Worm (Caenorhabditis elegans) whole organism, L4 larva: ENCODE results near the gene B0563.1.

Experiments used
- D1046.2 ChIP-seq: fragments of 200-800 bp; sonication (Bioruptor generic); IDR thresholded peaks from 2 replicates; pipeline ENCODE4 v1.3.6; 2022; ENCODE audit warnings: missing genetic modification characterization, missing compliant biosample characterization
- F10B5.3 ChIP-seq: sonication (generic microtip); optimal IDR thresholded peaks from 2 replicates; lab custom pipeline; 2016; ENCODE audit warnings: mild to moderate bottlenecking, missing genetic modification characterization, missing compliant biosample characterization
- F26F4.8 ChIP-seq: fragments of 200-800 bp; sonication (Bioruptor generic); conservative IDR thresholded peaks from 2 replicates; pipeline ENCODE4 v1.3.6; 2022; ENCODE audit warnings: missing genetic modification characterization, missing compliant biosample characterization
- T26A8.4 ChIP-seq: fragments of 200-800 bp; sonication (Bioruptor generic); IDR thresholded peaks from 2 replicates; pipeline ENCODE4 v1.3.6; 2022; ENCODE audit warnings: missing genetic modification characterization, missing compliant biosample characterization
- aha-1 ChIP-seq: fragments of 150-350 bp; peaks from one replicate; lab custom pipeline; 2014; ENCODE audit warnings: missing biosample characterization, missing genetic modification characterization
- ceh-20 ChIP-seq: fragments of 200-800 bp; sonication (Bioruptor generic); IDR thresholded peaks from 2 replicates; pipeline ENCODE4 v1.3.6; 2022; ENCODE audit warnings: missing genetic modification reagents, missing genetic modification characterization, missing compliant biosample characterization
- ceh-28 ChIP-seq: fragments of 150-350 bp; optimal IDR thresholded peaks from 2 replicates; lab custom pipeline; 2014; ENCODE audit warnings: missing biosample characterization, missing genetic modification reagents, missing genetic modification characterization
- ceh-62 ChIP-seq: sonication (generic microtip); optimal IDR thresholded peaks from 2 replicates; lab custom pipeline; 2017; ENCODE audit warnings: missing biosample characterization, missing genetic modification characterization
- cey-2 ChIP-seq: sonication (generic microtip); optimal IDR thresholded peaks from 3 replicates; lab custom pipeline; 2017; ENCODE audit warnings: missing genetic modification characterization, mild to moderate bottlenecking, missing compliant biosample characterization, antibody characterized with exemption, borderline replicate concordance; ENCODE audit not compliant: insufficient read depth
- dmd-6 ChIP-seq: fragments of 200-800 bp; sonication (Bioruptor generic); IDR thresholded peaks from 2 replicates; pipeline ENCODE4 v1.3.6; 2022; ENCODE audit warnings: missing genetic modification reagents, missing genetic modification characterization, missing compliant biosample characterization
- dve-1 ChIP-seq: sonication (generic microtip); optimal IDR thresholded peaks from 2 replicates; lab custom pipeline; 2017; ENCODE audit warnings: antibody characterized with exemption, mild to moderate bottlenecking, missing genetic modification characterization, missing compliant biosample characterization; ENCODE audit not compliant: insufficient read depth
- hlh-11 ChIP-seq: fragments of 200-800 bp; sonication (Bioruptor generic); optimal IDR thresholded peaks from 2 replicates; lab custom pipeline; 2018; ENCODE audit warnings: mild to moderate bottlenecking, missing genetic modification characterization, missing compliant biosample characterization
- hlh-30 ChIP-seq: sonication (generic microtip); optimal IDR thresholded peaks from 2 replicates; lab custom pipeline; 2017; ENCODE audit warnings: antibody characterized with exemption, mild to moderate bottlenecking, missing genetic modification characterization, missing compliant biosample characterization; ENCODE audit not compliant: insufficient read depth
- hmg-1.1 ChIP-seq: fragments of 200-800 bp; sonication (Bioruptor generic); IDR thresholded peaks from 2 replicates; pipeline ENCODE4 v1.3.6; 2022; ENCODE audit warnings: missing genetic modification reagents, missing genetic modification characterization, missing compliant biosample characterization
- lin-1 ChIP-seq: fragments of 200-800 bp; sonication (Bioruptor generic); IDR thresholded peaks from 2 replicates; pipeline ENCODE4 v1.3.6; 2022; ENCODE audit warnings: missing genetic modification reagents, missing genetic modification characterization, missing compliant biosample characterization
- lsy-2 ChIP-seq, 2 experiments: fragments of 150-350 bp in 1 of 2; sonication (generic microtip) in 1 of 2; optimal IDR thresholded peaks; 2 replicates each; lab custom pipeline; 2014 to 2017; ENCODE audit warnings: missing biosample characterization in 2 of 2, missing genetic modification characterization in 2 of 2
- mdl-1 ChIP-seq, 2 experiments: fragments of 150-350 bp in 1 of 2; sonication (generic microtip) in 1 of 2; optimal IDR thresholded peaks; 2 replicates each; lab custom pipeline; 2014 to 2017; ENCODE audit warnings: missing biosample characterization in 2 of 2, missing genetic modification characterization in 2 of 2
- mdt-29 ChIP-seq: fragments of 200-800 bp; sonication (Bioruptor generic); IDR thresholded peaks from 2 replicates; pipeline ENCODE4 v1.3.6; 2022; ENCODE audit warnings: missing genetic modification reagents, missing genetic modification characterization, missing compliant biosample characterization
- mxl-3 ChIP-seq: fragments of 200-800 bp; sonication (Bioruptor generic); optimal IDR thresholded peaks from 2 replicates; lab custom pipeline; 2018; ENCODE audit warnings: mild to moderate bottlenecking, missing genetic modification characterization, missing compliant biosample characterization
- nhr-10 ChIP-seq: fragments of 150-350 bp; optimal IDR thresholded peaks from 2 replicates; lab custom pipeline; 2014; ENCODE audit warnings: missing biosample characterization, missing genetic modification characterization
- nhr-111 ChIP-seq: fragments of 200-800 bp; sonication (Bioruptor generic); optimal IDR thresholded peaks from 2 replicates; lab custom pipeline; 2018; ENCODE audit warnings: mild to moderate bottlenecking, missing genetic modification characterization, missing compliant biosample characterization
- nhr-28 ChIP-seq: fragments of 150-350 bp; optimal IDR thresholded peaks from 2 replicates; lab custom pipeline; 2014; ENCODE audit warnings: missing biosample characterization, missing genetic modification characterization
- nhr-41 ChIP-seq: fragments of 200-800 bp; sonication (Bioruptor generic); IDR thresholded peaks from 2 replicates; pipeline ENCODE4 v1.3.6; 2022; ENCODE audit warnings: missing genetic modification reagents, missing genetic modification characterization, missing compliant biosample characterization
- nhr-48 ChIP-seq: sonication (generic microtip); optimal IDR thresholded peaks from 2 replicates; lab custom pipeline; 2016; ENCODE audit warnings: mild to moderate bottlenecking, missing genetic modification characterization, missing compliant biosample characterization
- nhr-6 ChIP-seq: fragments of 150-350 bp; optimal IDR thresholded peaks from 2 replicates; lab custom pipeline; 2014; ENCODE audit warnings: missing biosample characterization, missing genetic modification characterization
- nhr-77 ChIP-seq: fragments of 150-350 bp; optimal IDR thresholded peaks from 2 replicates; lab custom pipeline; 2014; ENCODE audit warnings: missing biosample characterization, missing genetic modification characterization
- pha-4 ChIP-seq, 2 experiments: fragments of 150-350 bp in 1 of 2; fragments of 200-800 bp in 1 of 2; sonication (Bioruptor generic) in 1 of 2; IDR thresholded peaks in 1 of 2; optimal IDR thresholded peaks in 1 of 2; 2 replicates each; pipeline versions ENCODE4 v1.3.6 to Lab custom; 2014 to 2022; ENCODE audit warnings: missing genetic modification characterization in 2 of 2, missing genetic modification reagents in 2 of 2, missing biosample characterization in 1 of 2, missing compliant biosample characterization in 1 of 2
- php-3 ChIP-seq: fragments of 200-800 bp; sonication (Bioruptor generic); IDR thresholded peaks from 2 replicates; pipeline ENCODE4 v1.3.6; 2022; ENCODE audit warnings: missing genetic modification reagents, missing genetic modification characterization, missing compliant biosample characterization
- set-16 ChIP-seq: fragments of 200-800 bp; sonication (Bioruptor generic); IDR thresholded peaks from 2 replicates; pipeline ENCODE4 v1.3.6; 2022; ENCODE audit warnings: missing genetic modification reagents, missing genetic modification characterization, missing compliant biosample characterization
- tra-1 ChIP-seq: fragments of 200-800 bp; sonication (Bioruptor generic); IDR thresholded peaks from 2 replicates; pipeline ENCODE4 v1.3.6; 2022; ENCODE audit warnings: missing genetic modification reagents, missing genetic modification characterization, missing compliant biosample characterization
- unc-130 ChIP-seq: sonication (generic microtip); optimal IDR thresholded peaks from 2 replicates; lab custom pipeline; 2016; ENCODE audit warnings: missing genetic modification reagents, missing genetic modification characterization, missing compliant biosample characterization
- unc-62 ChIP-seq, 3 experiments: fragments of 150-350 bp in 1 of 3; sonication (generic microtip); optimal IDR thresholded peaks in 2 of 3; peaks in 1 of 3; 1 replicate in 1 of 3; 2 replicates in 2 of 3; lab custom pipeline; 2014 to 2017; ENCODE audit warnings: missing biosample characterization in 3 of 3, missing genetic modification characterization in 3 of 3, missing genetic modification reagents in 3 of 3, missing genotype in 1 of 3
- zfp-2 ChIP-seq: sonication (generic microtip); optimal IDR thresholded peaks from 2 replicates; lab custom pipeline; 2016; ENCODE audit warnings: mild to moderate bottlenecking, missing genetic modification characterization, missing compliant biosample characterization
- zip-2 ChIP-seq: fragments of 150-350 bp; optimal IDR thresholded peaks from 2 replicates; lab custom pipeline; 2014; ENCODE audit warnings: missing biosample characterization, missing genetic modification characterization
- ztf-11 ChIP-seq: fragments of 150-350 bp; optimal IDR thresholded peaks from 2 replicates; lab custom pipeline; 2014; ENCODE audit warnings: missing biosample characterization, missing genetic modification characterization

B0563.1 gene

DNA sequence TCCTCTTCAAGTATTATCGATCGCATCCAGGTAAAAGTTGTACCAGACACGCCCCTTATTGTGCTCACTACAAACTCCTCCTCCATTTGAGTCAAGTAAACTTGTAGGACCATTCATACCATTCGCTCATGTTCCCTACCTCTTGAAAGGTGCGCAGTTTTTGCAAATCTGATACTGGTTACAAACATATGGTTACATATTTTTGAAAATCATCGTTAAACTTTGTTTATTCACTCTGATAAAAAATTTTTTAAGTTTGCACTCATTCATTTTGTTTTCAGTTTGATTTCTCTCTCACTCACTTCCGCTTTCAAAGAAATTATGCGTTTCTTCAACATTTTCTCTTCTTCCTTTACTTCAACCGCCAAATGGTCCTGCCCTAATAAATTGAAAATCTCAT, at the start of gene B0563.1:
Gene B0563.1, plus strand, starts transcription at position 301 of the 400 bp plus-strand sequence.
- TF ChIP-seq unc-130 (GFP tag; lab: Kevin White, UChicago) (no peak), nhr-77 (tag; lab: Kevin White, UChicago) (no peak), hmg-1.1 (GFP tag; lab: Robert Waterston, UW) (no peak), F10B5.3 (tag; lab: Kevin White, UChicago) (no peak), hlh-30 (no peak)

DNA sequence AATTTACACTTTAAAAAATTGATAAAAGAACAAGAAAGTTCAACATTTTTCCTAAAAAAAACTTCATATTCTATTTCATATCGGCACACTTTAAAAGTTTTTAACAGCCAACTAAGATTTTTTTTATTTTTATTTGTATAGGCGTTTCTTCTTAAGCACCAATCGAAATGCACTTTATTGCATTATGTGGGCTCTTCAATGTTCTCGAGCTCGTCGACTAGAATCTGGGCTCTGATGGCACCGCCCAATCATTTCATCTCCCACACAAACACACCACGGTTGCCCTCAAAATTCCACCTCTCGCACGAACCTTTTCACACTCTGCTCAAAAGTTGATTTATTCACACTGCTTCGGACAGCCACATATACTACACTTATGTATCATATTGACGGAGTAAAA, 33.9 kb upstream of the B0563.1 start, which contains the start of gene B0563.6:
Gene B0563.6, plus strand, starts transcription at position 301 of the 400 bp plus-strand sequence.
- TF ChIP-seq pha-4 (GFP tag; IDR thresholded peaks at IDR 0.05; lab: Robert Waterston, UW): no peak
- no peak for TF ChIP-seq pha-4 (tag; optimal IDR thresholded peaks at IDR 0.05; lab: Kevin White, UChicago)
- no peak for TF ChIP-seq zfp-2 (tag; lab: Kevin White, UChicago)
- no peak for TF ChIP-seq php-3 (GFP tag; lab: Robert Waterston, UW)
- TF ChIP-seq nhr-6 (tag; lab: Kevin White, UChicago): no peak
- TF ChIP-seq T26A8.4 (GFP tag; lab: Robert Waterston, UW): no peak
- TF ChIP-seq mdt-29 (GFP tag; lab: Robert Waterston, UW): no peak
- no peak for TF ChIP-seq nhr-41
- TF ChIP-seq nhr-28 (tag; lab: Kevin White, UChicago): no peak
- no peak for TF ChIP-seq nhr-10

DNA sequence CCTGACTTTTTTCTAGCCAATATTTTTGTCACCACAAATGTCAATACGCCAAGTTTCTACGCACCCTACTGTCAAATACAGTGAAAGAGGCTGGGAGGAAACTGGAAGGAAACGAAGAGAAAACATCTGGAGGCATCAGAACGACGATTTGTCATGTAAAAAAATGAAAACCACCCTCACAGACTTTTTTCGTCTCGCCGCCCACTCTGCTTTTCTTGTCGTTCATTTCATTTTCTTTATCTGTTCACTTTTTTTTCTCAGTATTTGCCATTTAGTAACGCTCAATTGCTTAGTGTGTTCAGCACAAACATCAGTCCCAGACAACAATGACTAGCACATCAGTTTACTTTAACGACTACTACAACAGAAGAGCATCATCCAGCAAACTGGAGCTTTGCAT, 25.5 kb upstream of the B0563.1 start, which contains the start of gene B0563.5:
Gene B0563.5, plus strand, starts transcription at position 301 of the 400 bp plus-strand sequence.
- no peak for TF ChIP-seq zip-2 (tag; lab: Kevin White, UChicago)
- peak; percentile 5 for TF ChIP-seq aha-1 (tag; lab: Kevin White, UChicago)

DNA sequence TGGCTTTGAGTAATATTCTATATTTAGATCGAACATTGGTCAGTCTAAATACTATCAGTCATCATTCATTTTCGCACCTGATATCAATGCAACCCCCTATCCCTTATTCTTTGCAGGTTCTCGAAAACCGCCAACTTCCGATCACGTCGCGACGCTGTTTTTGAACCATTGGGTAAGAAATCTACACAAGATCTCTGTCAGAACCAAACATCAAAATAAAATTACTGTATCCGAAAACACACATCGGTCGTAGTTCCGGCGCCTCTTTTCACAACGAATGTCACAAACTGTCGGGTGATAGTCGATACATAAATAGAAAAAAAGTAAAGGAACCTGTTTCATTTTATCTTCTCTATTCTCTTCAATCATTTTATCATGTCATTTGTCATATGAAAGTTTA, 24.4 kb upstream of the B0563.1 start:
- TF ChIP-seq aha-1 (tag; lab: Kevin White, UChicago) (peak; percentile 91), lsy-2 (tag; optimal IDR thresholded peaks at IDR 0.05; lab: Kevin White, UChicago) (peak in 1 of 2 experiments; percentile 39), ceh-62 (tag; lab: Kevin White, UChicago) (no peak), hlh-11 (tag; lab: Kevin White, UChicago) (peak; percentile 68), nhr-111 (GFP tag; lab: Kevin White, UChicago) (no peak), mxl-3 (peak; percentile 32), set-16 (GFP tag; lab: Robert Waterston, UW) (no peak), ceh-28 (tag; lab: Kevin White, UChicago) (no peak), ztf-11 (no peak), tra-1 (GFP tag; lab: Robert Waterston, UW) (peak; percentile 72), unc-62 (GFP tag; optimal IDR thresholded peaks at IDR 0.05 in 1 of 2; lab: Kevin White, UChicago) (peak in 1 of 2 experiments; percentile 27), unc-62 (tag; optimal IDR thresholded peaks at IDR 0.05; lab: Kevin White, UChicago) (no peak), dmd-6 (GFP tag; lab: Robert Waterston, UW) (peak; percentile 32; the same call in 1 of the 2 replicates), ceh-20 (GFP tag; lab: Robert Waterston, UW) (peak; percentile 42; the same call in 1 of the 2 replicates), nhr-28 (tag; lab: Kevin White, UChicago) (peak; percentile 70), nhr-48 (tag; lab: Kevin White, UChicago) (peak; percentile 31), hlh-30 (peak; percentile 32), cey-2 (tag; lab: Kevin White, UChicago) (peak; percentile 57), D1046.2 (GFP tag; lab: Robert Waterston, UW) (no peak), F26F4.8 (GFP tag; lab: Robert Waterston, UW) (no peak), mdl-1 (tag; optimal IDR thresholded peaks at IDR 0.05; lab: Kevin White, UChicago) (peak in 1 of 2 experiments; percentile 23), nhr-10 (peak; percentile 8), dve-1 (tag; lab: Kevin White, UChicago) (peak; percentile 3), lin-1 (GFP tag; lab: Robert Waterston, UW) (0 out of 2 replicates have a peak, but pooled peaks have one; percentile 31)
